Worm (Caenorhabditis elegans) whole organism, mixed stage, embryonic: ENCODE results near the gene T22F3.12.
"Not testable (repeated sequence)": the region's sequence is repeated elsewhere in the genome, so short reads cannot be mapped to it uniquely, and the experiment has no call there.

Source experiments
- blmp-1 ChIP-seq: fragments of 150-350 bp; optimal IDR thresholded peaks from 2 replicates; lab custom pipeline; 2014; ENCODE audit warnings: missing biosample characterization, missing genetic modification characterization
- ceh-39 ChIP-seq: fragments of 150-350 bp; optimal IDR thresholded peaks from 2 replicates; lab custom pipeline; 2014; ENCODE audit warnings: missing biosample characterization, missing genetic modification characterization
- ceh-83 ChIP-seq: fragments of 200-800 bp; sonication (Bioruptor generic); optimal IDR thresholded peaks from 2 replicates; lab custom pipeline; 2018; ENCODE audit warnings: mild to moderate bottlenecking, missing genetic modification characterization, missing compliant biosample characterization
- ces-1 ChIP-seq: fragments of 150-350 bp; optimal IDR thresholded peaks from 2 replicates; lab custom pipeline; 2014; ENCODE audit warnings: missing biosample characterization, missing genetic modification reagents, missing genetic modification characterization
- cnd-1 ChIP-seq: fragments of 200-800 bp; sonication (Bioruptor generic); optimal IDR thresholded peaks from 2 replicates; lab custom pipeline; 2018; ENCODE audit warnings: mild to moderate bottlenecking, missing genetic modification characterization, missing compliant biosample characterization
- drap-1 ChIP-seq: fragments of 200-800 bp; sonication (Bioruptor generic); optimal IDR thresholded peaks from 3 replicates; lab custom pipeline; 2018; ENCODE audit warnings: mild to moderate bottlenecking, missing genetic modification characterization, missing compliant biosample characterization
- elt-1 ChIP-seq: sonication (generic microtip); optimal IDR thresholded peaks from 2 replicates; lab custom pipeline; 2017; ENCODE audit warnings: missing genetic modification characterization, mild to moderate bottlenecking, missing compliant biosample characterization, antibody characterized with exemption, moderate library complexity, borderline replicate concordance; ENCODE audit not compliant: insufficient read depth
- flh-1 ChIP-seq: fragments of 200-800 bp; sonication (Bioruptor generic); optimal IDR thresholded peaks from 2 replicates; lab custom pipeline; 2018; ENCODE audit warnings: mild to moderate bottlenecking, missing genetic modification characterization, moderate library complexity, missing compliant biosample characterization
- ham-2 ChIP-seq: fragments of 200-800 bp; sonication (Bioruptor generic); optimal IDR thresholded peaks from 2 replicates; lab custom pipeline; 2018; ENCODE audit warnings: mild to moderate bottlenecking, missing genetic modification characterization, missing compliant biosample characterization
- hlh-1 ChIP-seq: fragments of 150-350 bp; optimal IDR thresholded peaks from 2 replicates; lab custom pipeline; 2014; ENCODE audit warnings: missing biosample characterization, missing genetic modification reagents, missing genetic modification characterization
- lin-13 ChIP-seq: fragments of 150-350 bp; optimal IDR thresholded peaks from 2 replicates; lab custom pipeline; 2014; ENCODE audit warnings: missing biosample characterization, missing genetic modification characterization
- lin-32 ChIP-seq: fragments of 200-800 bp; sonication (Bioruptor generic); optimal IDR thresholded peaks from 2 replicates; lab custom pipeline; 2018; ENCODE audit warnings: mild to moderate bottlenecking, missing genetic modification characterization, missing compliant biosample characterization
- lsy-2 ChIP-seq: fragments of 150-350 bp; optimal IDR thresholded peaks from 2 replicates; lab custom pipeline; 2014; ENCODE audit warnings: missing biosample characterization, missing genetic modification characterization
- mab-5 ChIP-seq: fragments of 150-350 bp; optimal IDR thresholded peaks from 2 replicates; lab custom pipeline; 2014; ENCODE audit warnings: missing biosample characterization, missing genetic modification characterization
- mls-2 ChIP-seq: sonication (generic microtip); optimal IDR thresholded peaks from 2 replicates; lab custom pipeline; 2016; ENCODE audit warnings: mild to moderate bottlenecking, missing genetic modification characterization, moderate library complexity, missing compliant biosample characterization
- nhr-12 ChIP-seq: fragments of 150-350 bp; optimal IDR thresholded peaks from 2 replicates; lab custom pipeline; 2014; ENCODE audit warnings: missing biosample characterization, missing genetic modification characterization
- nhr-2 ChIP-seq: fragments of 150-350 bp; optimal IDR thresholded peaks from 2 replicates; lab custom pipeline; 2014; ENCODE audit warnings: missing biosample characterization, missing genetic modification characterization
- nhr-237 ChIP-seq: fragments of 150-350 bp; optimal IDR thresholded peaks from 2 replicates; lab custom pipeline; 2014; ENCODE audit warnings: missing biosample characterization, missing genetic modification characterization
- nhr-28 ChIP-seq: fragments of 150-350 bp; optimal IDR thresholded peaks from 2 replicates; lab custom pipeline; 2014; ENCODE audit warnings: missing biosample characterization, missing genetic modification characterization
- nhr-76 ChIP-seq: sonication (generic microtip); optimal IDR thresholded peaks from 2 replicates; lab custom pipeline; 2017; ENCODE audit warnings: missing biosample characterization, missing genetic modification characterization
- pha-4 ChIP-seq: fragments of 150-350 bp; optimal IDR thresholded peaks from 2 replicates; lab custom pipeline; 2018; ENCODE audit warnings: missing biosample characterization, missing genetic modification reagents, missing genetic modification characterization
- sem-2 ChIP-seq: fragments of 200-800 bp; sonication (Bioruptor generic); optimal IDR thresholded peaks from 2 replicates; lab custom pipeline; 2018; ENCODE audit warnings: mild to moderate bottlenecking, missing genetic modification characterization, missing compliant biosample characterization
- snpc-4 ChIP-seq: fragments of 150-350 bp; optimal IDR thresholded peaks from 2 replicates; lab custom pipeline; 2014; ENCODE audit warnings: missing biosample characterization, missing genetic modification characterization
- sptf-1 ChIP-seq: sonication (generic microtip); optimal IDR thresholded peaks from 2 replicates; lab custom pipeline; 2017; ENCODE audit warnings: mild to moderate bottlenecking, missing genetic modification characterization, moderate library complexity, missing compliant biosample characterization
- tbx-8 ChIP-seq: fragments of 200-800 bp; sonication (Bioruptor generic); optimal IDR thresholded peaks from 2 replicates; lab custom pipeline; 2018; ENCODE audit warnings: mild to moderate bottlenecking, missing genetic modification characterization, moderate library complexity, missing compliant biosample characterization
- unc-120 ChIP-seq: sonication (generic microtip); optimal IDR thresholded peaks from 2 replicates; lab custom pipeline; 2017; ENCODE audit warnings: missing genetic modification characterization, missing compliant biosample characterization; ENCODE audit not compliant: poor library complexity, severe bottlenecking
- unc-39 ChIP-seq: fragments of 150-350 bp; optimal IDR thresholded peaks from 2 replicates; lab custom pipeline; 2014; ENCODE audit warnings: missing biosample characterization, missing genetic modification characterization
- unc-62 ChIP-seq: fragments of 150-350 bp; optimal IDR thresholded peaks from 2 replicates; lab custom pipeline; 2014; ENCODE audit warnings: missing biosample characterization, missing genetic modification reagents, missing genetic modification characterization
- zip-8 ChIP-seq: fragments of 150-350 bp; optimal IDR thresholded peaks from 2 replicates; lab custom pipeline; 2014; ENCODE audit warnings: missing biosample characterization, missing genetic modification characterization
- ztf-11 ChIP-seq: fragments of 150-350 bp; optimal IDR thresholded peaks from 2 replicates; lab custom pipeline; 2014; ENCODE audit warnings: missing biosample characterization, missing genetic modification characterization

T22F3.12 gene

DNA sequence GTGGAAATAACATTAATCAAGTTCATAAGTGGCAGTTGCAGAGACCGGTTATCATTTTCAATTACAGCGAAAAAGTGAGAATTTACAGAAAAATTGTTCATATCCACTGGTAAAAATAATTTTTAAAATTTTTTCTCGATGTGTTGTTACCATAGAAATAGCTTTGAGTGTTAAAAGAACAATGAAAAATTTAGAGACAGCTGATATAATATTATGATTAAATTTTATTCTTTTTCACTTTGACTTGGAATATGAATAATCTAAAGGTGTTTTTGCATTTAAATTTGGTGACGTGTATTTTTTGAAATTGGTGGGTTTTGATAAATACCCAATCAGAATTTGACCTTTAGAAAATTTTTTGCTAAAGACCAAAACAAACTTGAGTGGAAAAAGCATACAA is 39.6 kb upstream of the T22F3.12 start, which contains the start of gene F59B1.6:
Gene F59B1.6, minus strand, starts transcription at position 101 of the 400 bp plus-strand sequence.
- no peak for TF ChIP-seq ces-1
- no peak for TF ChIP-seq elt-1 (tag; lab: Kevin White, UChicago)
- TF ChIP-seq lsy-2 (tag; lab: Kevin White, UChicago): no peak
- no peak for TF ChIP-seq unc-39 (tag; lab: Kevin White, UChicago)
- TF ChIP-seq sem-2 (GFP tag; lab: Kevin White, UChicago): no peak
- no peak for TF ChIP-seq ceh-83
- TF ChIP-seq lin-32 (GFP tag; lab: Kevin White, UChicago): no peak
- no peak for TF ChIP-seq flh-1 (GFP tag; lab: Kevin White, UChicago)
- no peak for TF ChIP-seq zip-8
- no peak for TF ChIP-seq nhr-237
- no peak for TF ChIP-seq hlh-1 (tag; lab: Kevin White, UChicago)
- TF ChIP-seq ham-2 (GFP tag; lab: Kevin White, UChicago): no peak
- TF ChIP-seq mab-5 (tag; lab: Kevin White, UChicago): no peak
- TF ChIP-seq ztf-11 (tag; lab: Kevin White, UChicago): no peak
- TF ChIP-seq sptf-1: no peak
- no peak for TF ChIP-seq pha-4 (tag; lab: Kevin White, UChicago)
- no peak for TF ChIP-seq cnd-1

DNA sequence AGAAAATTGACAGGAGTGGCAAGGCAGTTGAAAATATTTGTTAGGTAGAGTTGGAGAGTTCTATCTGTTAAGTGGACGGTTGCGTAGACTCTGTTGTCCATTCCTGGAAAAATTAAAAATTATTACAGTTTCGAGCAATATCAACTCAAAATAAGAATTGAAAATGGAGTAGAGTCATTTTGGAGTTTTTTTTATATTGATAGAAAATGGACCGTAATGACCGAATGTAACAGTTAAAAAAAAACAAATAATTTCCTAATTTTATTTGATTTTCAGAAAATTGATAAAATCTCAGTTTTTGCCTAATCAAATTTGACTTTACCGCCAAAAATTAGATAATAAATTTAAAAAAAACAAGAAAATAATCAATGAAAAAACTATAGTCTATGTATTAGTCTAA is 34.9 kb upstream of the T22F3.12 start, which contains the start of gene F59B1.4:
Gene F59B1.4, minus strand, starts transcription at position 101 of the 400 bp plus-strand sequence.
- TF ChIP-seq ham-2 (GFP tag; lab: Kevin White, UChicago) (no peak), ceh-83 (no peak), blmp-1 (no peak), ztf-11 (tag; lab: Kevin White, UChicago) (no peak), nhr-28 (tag; lab: Kevin White, UChicago) (no peak), nhr-2 (tag; lab: Kevin White, UChicago) (no peak), zip-8 (no peak), unc-62 (GFP tag; lab: Kevin White, UChicago) (no peak), unc-39 (tag; lab: Kevin White, UChicago) (no peak), hlh-1 (tag; lab: Kevin White, UChicago) (no peak), ceh-39 (tag; lab: Kevin White, UChicago) (no peak), flh-1 (GFP tag; lab: Kevin White, UChicago) (no peak), lsy-2 (tag; lab: Kevin White, UChicago) (no peak), drap-1 (GFP tag; lab: Kevin White, UChicago) (no peak), tbx-8 (GFP tag; lab: Kevin White, UChicago) (no peak), sptf-1 (no peak), mls-2 (no peak), mab-5 (tag; lab: Kevin White, UChicago) (no peak)

DNA sequence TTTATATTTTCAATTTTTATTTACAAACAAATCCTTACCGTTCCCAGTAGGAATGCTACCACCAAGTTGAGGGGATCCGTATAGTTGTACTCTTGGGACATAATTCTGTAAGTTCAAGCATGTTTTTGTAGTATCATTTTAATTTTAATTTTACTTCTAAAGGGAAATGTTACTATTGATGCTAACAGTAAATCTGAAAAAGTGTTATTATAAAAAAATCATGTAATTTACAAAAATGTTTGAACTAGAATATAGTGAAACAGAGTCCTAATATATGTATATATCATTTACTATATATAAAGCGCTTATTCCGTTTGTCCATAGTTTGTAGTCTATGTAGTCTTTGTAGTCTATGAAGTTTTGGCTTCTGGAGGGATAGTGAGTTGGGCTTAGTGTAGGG is 28.6 kb upstream of the T22F3.12 start, which contains the start of gene srx-93:
Gene srx-93, minus strand, starts transcription at position 101 of the 400 bp plus-strand sequence.
- TF ChIP-seq hlh-1 (tag; lab: Kevin White, UChicago); sem-2 (GFP tag; lab: Kevin White, UChicago); unc-39 (tag; lab: Kevin White, UChicago): not testable (repeated sequence)

DNA sequence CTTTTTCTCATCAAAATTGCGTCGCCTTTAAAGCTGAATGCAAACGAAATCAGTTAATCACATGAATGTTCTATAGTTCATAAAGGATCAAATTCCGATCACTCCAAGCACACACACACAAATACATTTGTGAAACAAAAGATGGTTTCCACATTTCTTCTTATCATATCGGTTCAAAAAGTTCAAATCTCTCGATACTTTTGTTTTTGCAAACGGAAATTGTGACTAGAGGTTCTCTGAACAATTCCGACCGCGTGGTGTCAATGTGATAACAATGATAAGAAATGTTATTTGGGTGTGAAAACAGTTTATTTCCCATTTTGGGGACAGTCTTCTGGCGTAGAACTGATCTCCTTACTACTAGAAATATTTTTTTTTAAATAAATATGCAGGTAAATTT is 24.8 kb upstream of the T22F3.12 start:
- TF ChIP-seq sptf-1 (no peak), ces-1 (no peak), blmp-1 (no peak), elt-1 (tag; lab: Kevin White, UChicago) (no peak), nhr-237 (no peak), mls-2 (no peak), lsy-2 (tag; lab: Kevin White, UChicago) (no peak), ztf-11 (tag; lab: Kevin White, UChicago) (no peak), nhr-12 (tag; lab: Kevin White, UChicago) (no peak), nhr-2 (tag; lab: Kevin White, UChicago) (no peak), nhr-28 (tag; lab: Kevin White, UChicago) (no peak), tbx-8 (GFP tag; lab: Kevin White, UChicago) (no peak), pha-4 (tag; lab: Kevin White, UChicago) (no peak), lin-13 (tag; lab: Kevin White, UChicago) (no peak), nhr-76 (no peak), snpc-4 (tag; lab: Kevin White, UChicago) (no peak), unc-120 (tag; lab: Kevin White, UChicago) (no peak), flh-1 (GFP tag; lab: Kevin White, UChicago) (no peak), cnd-1 (no peak)

DNA sequence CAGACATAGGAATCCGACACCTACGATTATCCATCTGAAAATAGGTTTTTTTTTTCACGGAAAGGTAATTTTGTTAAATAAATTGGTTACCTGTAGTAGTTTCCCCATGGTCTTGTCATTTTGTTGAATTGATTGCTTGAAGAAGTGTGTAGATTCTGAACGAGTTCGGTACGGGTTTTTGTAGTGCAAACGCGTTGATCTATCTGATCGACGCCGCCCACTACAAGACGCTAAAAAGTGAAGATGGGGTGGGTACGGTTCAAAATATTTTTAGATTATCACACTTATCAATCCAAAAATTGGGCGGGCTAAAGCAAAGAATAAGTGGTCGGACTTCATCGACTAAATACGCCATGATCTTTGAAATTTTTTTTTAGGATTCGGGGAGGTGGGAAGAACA is 22.4 kb upstream of the T22F3.12 start, which contains the start of gene T22F3.11:
Gene T22F3.11, minus strand, starts transcription at position 157 of the 400 bp plus-strand sequence.
- TF ChIP-seq ces-1 (no peak), snpc-4 (tag; lab: Kevin White, UChicago) (no peak), elt-1 (tag; lab: Kevin White, UChicago) (no peak), nhr-12 (tag; lab: Kevin White, UChicago) (no peak), mab-5 (tag; lab: Kevin White, UChicago) (no peak), blmp-1 (no peak), unc-39 (tag; lab: Kevin White, UChicago) (no peak), lin-13 (tag; lab: Kevin White, UChicago) (no peak), sem-2 (GFP tag; lab: Kevin White, UChicago) (no peak), unc-120 (tag; lab: Kevin White, UChicago) (no peak)
